Worm (Caenorhabditis elegans): Measurements from ENCODE around the gene C03B1.3.

C03B1.3 gene

DNA sequence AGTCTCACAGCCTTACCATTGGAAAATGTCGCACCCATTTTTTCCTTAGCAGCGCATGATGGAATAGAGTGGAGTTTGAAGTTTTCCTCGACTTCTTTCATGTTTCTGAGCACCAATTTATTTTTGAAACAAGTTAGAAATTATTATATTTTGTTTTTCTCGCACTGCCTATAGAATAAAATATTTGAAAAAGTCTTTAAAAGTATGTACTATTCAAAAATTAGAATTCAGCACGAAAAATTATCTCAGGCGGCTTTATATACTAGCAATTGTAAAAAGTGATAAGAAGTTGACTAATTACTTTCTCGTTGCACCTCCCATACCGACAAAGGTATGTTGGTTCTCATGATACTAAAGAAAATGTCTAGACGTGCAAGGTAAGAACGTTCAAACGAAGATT lies 18.8 kb upstream of the C03B1.3 start, which contains the start of gene C03B1.9:
C03B1.9 (minus strand) TSS at position 101 of the 400 bp plus-strand sequence.
- TF ChIP-seq cnd-1 (tag; optimal IDR thresholded peaks at IDR 0.05) (no peak), nhr-2 (tag; optimal IDR thresholded peaks at IDR 0.05) (no peak), elt-1 (tag; optimal IDR thresholded peaks at IDR 0.05; ENCODE audit: borderline replicate concordance, insufficient read depth) (no peak), M03D4.4 (tag; optimal IDR thresholded peaks at IDR 0.05) (no peak)

DNA sequence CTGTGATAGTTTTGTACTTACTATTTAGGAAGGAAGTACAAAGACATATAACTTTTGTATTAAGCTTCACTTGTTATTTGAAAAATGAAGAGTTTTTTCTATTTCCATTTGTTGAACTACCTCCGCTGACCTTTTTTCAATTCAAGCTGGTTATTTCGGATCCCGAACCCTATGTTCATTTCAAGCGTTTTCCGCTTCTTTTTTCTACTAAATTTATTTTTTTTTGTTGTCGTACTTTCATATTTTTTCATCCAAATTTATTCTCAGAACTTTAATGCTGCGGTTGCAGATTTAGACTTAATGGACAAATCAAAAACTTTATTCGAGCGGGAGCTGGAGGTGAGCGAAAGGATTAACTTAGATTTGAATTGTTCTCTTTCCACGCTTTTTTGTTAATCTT lies 15.8 kb upstream of the C03B1.3 start, which contains the start of gene C03B1.6:
C03B1.6 (plus strand) TSS at position 301 of the 400 bp plus-strand sequence.
- TF ChIP-seq hlh-1 (tag; optimal IDR thresholded peaks at IDR 0.05) (no peak), snpc-4 (tag; optimal IDR thresholded peaks at IDR 0.05) (no peak), unc-39 (tag; optimal IDR thresholded peaks at IDR 0.05) (no peak)

DNA sequence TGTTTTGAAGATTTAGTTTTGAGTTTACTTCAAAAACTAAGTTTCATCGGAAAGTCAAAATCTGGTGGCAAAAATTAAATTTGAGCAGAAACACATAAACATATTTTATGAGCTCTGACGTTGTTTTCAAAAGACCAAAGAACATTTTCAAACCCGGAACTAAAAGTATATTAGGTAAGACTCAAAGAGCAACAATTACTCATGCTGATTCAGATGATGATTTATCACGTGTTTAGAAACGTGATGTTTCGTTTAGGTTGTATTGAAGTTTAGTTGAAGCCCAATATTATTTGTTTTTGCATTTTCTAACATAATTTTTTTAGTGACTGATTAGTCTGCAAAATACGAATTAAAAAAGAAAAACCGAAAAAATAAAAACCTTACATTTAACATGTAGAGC lies 12.1 kb upstream of the C03B1.3 start:
- no peak for TF ChIP-seq mep-1 (tag; optimal IDR thresholded peaks at IDR 0.05)
- TF ChIP-seq unc-120 (tag; optimal IDR thresholded peaks at IDR 0.05; ENCODE audit: poor library complexity, severe bottlenecking), result no peak
- no peak for TF ChIP-seq nhr-237 (tag; optimal IDR thresholded peaks at IDR 0.05)
- no peak for TF ChIP-seq drap-1 (GFP tag; optimal IDR thresholded peaks at IDR 0.05)
- no peak for TF ChIP-seq M03D4.4 (tag; optimal IDR thresholded peaks at IDR 0.05)
- no peak for TF ChIP-seq bed-3 (GFP tag; optimal IDR thresholded peaks at IDR 0.05)
- no peak for TF ChIP-seq elt-3 (tag; optimal IDR thresholded peaks at IDR 0.05)
- TF ChIP-seq unc-39 (tag; optimal IDR thresholded peaks at IDR 0.05), result no peak

DNA sequence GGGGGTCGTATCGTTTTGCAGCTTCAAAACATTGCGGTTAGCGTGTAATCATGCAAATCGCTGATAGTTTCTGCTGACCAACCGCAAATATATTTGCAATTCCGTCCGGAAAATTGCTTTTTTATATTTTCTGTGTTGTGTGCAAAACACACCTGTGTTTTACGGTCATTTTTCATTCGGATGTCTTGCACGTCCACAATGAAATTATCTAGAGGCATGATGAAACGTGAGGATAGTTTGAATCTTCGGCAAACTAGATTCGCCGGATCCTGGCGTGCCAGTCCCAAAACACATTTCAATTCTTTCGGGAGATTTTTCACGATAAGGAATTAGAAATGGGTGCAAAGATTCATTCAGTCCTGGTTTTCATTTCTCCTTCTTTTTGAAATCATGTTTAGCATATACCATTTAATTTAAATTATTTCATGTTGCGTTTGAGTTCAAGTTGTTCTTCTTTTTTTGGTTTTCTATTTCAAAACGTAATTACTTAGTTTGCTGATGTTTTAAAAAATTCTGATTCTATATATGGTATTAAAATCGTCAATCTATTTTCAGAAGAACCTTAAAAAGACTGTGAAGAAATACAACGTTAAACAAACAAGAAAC lies 10.7 kb upstream of the C03B1.3 start, which contains the start of gene C03B1.5:
C03B1.5 (plus strand) TSS at position 556 of the 606 bp plus-strand sequence.
- TF ChIP-seq ces-1 (GFP tag; optimal IDR thresholded peaks at IDR 0.05) (no peak), ztf-11 (tag; optimal IDR thresholded peaks at IDR 0.05) (no peak), unc-120 (tag; optimal IDR thresholded peaks at IDR 0.05; ENCODE audit: poor library complexity, severe bottlenecking) (no peak), hlh-1 (tag; optimal IDR thresholded peaks at IDR 0.05) (no peak), nhr-237 (tag; optimal IDR thresholded peaks at IDR 0.05) (no peak), flh-1 (GFP tag; optimal IDR thresholded peaks at IDR 0.05) (no peak)

DNA sequence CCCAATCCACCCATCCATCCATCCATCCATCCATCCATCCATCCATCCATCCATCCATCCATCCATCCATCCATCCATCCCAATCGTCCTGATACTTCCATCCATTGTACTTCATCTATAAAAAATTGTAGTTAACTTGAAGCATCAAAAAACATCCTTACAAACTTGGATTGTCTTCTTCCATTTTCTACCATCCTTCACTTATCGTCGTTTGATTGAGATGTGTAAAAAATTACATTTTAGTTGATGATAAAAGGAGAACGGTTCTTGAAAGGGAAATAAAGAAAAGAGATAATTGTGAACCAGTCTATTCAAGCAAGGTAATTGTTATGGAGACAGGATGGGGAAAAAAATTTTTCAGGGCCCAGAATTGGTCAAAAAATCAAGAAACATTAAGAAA lies 8.0 kb upstream of the C03B1.3 start, which contains the start of gene C03B1.10:
C03B1.10 (minus strand) TSS at position 101 of the 400 bp plus-strand sequence.
- TF ChIP-seq nhr-28 (tag; optimal IDR thresholded peaks at IDR 0.05), result no peak
- TF ChIP-seq pha-4 (tag; optimal IDR thresholded peaks at IDR 0.05), result no peak
- no peak for TF ChIP-seq unc-39 (tag; optimal IDR thresholded peaks at IDR 0.05)

DNA sequence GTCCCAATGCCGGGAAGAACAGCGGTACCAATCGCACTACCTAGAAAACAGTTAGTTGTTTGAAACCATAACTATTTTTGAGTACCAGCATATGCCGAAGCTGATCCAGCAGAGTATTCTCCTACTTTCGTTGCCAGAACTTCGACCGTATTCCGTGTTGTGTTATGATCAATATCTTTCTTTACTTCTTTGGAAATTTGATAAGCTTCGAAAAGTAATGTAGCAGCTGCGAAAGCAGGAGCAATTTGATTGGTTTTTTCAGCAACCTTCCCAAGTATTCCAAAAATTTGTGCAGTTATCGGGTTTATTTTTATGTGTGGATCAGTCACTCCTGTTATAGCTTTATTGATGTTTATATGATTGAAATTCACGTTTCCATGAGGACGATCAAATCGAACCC lies 5.7 kb upstream of the C03B1.3 start:
- no peak for TF ChIP-seq mls-2 (tag; optimal IDR thresholded peaks at IDR 0.05)
- no peak for TF ChIP-seq mab-5 (tag; optimal IDR thresholded peaks at IDR 0.05)
- TF ChIP-seq sem-2 (GFP tag; optimal IDR thresholded peaks at IDR 0.05), result no peak
- TF ChIP-seq nhr-2 (tag; optimal IDR thresholded peaks at IDR 0.05), result no peak
- TF ChIP-seq ztf-11 (tag; optimal IDR thresholded peaks at IDR 0.05), result no peak
- TF ChIP-seq unc-39 (tag; optimal IDR thresholded peaks at IDR 0.05), result no peak
- TF ChIP-seq ceh-43 (GFP tag; optimal IDR thresholded peaks at IDR 0.05), result no peak
- TF ChIP-seq ceh-39 (tag; optimal IDR thresholded peaks at IDR 0.05), result no peak
- no peak for TF ChIP-seq hlh-1 (tag; optimal IDR thresholded peaks at IDR 0.05)
- no peak for TF ChIP-seq ceh-83 (GFP tag; optimal IDR thresholded peaks at IDR 0.05)
- TF ChIP-seq elt-1 (tag; optimal IDR thresholded peaks at IDR 0.05; ENCODE audit: borderline replicate concordance, insufficient read depth), result no peak
- no peak for TF ChIP-seq nhr-237 (tag; optimal IDR thresholded peaks at IDR 0.05)
- no peak for TF ChIP-seq flh-1 (GFP tag; optimal IDR thresholded peaks at IDR 0.05)

DNA sequence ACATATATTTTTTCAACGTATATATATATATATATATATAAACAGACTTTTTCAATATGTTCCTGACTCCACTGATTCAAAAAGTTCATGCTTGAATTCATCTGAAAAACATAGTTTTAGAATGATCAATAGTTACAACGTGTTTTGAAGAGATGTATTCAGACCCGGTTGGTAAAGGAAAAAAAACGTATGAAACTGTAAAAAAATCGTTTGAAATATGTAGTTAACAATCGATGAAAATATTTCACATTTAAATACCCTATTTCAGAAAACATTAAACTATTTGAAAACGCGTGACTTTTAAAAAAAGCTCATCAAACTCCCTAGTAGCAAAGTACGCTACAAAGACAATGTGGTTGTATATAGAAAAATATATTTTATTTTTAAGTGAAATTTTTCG lies 5.2 kb upstream of the C03B1.3 start, which contains the start of gene C03B1.14:
C03B1.14 (minus strand) TSS at position 101 of the 400 bp plus-strand sequence.
- no peak for TF ChIP-seq elt-3 (tag; optimal IDR thresholded peaks at IDR 0.05)
- no peak for TF ChIP-seq unc-39 (tag; optimal IDR thresholded peaks at IDR 0.05)
- TF ChIP-seq tbx-8 (GFP tag; optimal IDR thresholded peaks at IDR 0.05), result no peak
